Worm (Caenorhabditis elegans): ENCODE results near the gene wdr-37.

ce11 chrIII:5568679-5569078 is 31.2 kb downstream of the wdr-37 start, which contains the start of gene nspb-12:
- TF ChIP-seq ceh-83 (GFP tag; optimal IDR thresholded peaks at IDR 0.05) (no peak), bed-3 (GFP tag; optimal IDR thresholded peaks at IDR 0.05) (no peak), snpc-4 (tag; optimal IDR thresholded peaks at IDR 0.05) (no peak), pha-4 (tag; optimal IDR thresholded peaks at IDR 0.05) (no peak), nhr-12 (tag; optimal IDR thresholded peaks at IDR 0.05) (no peak), ztf-11 (tag; optimal IDR thresholded peaks at IDR 0.05) (no peak), flh-1 (GFP tag; optimal IDR thresholded peaks at IDR 0.05) (no peak), nhr-28 (tag; optimal IDR thresholded peaks at IDR 0.05) (no peak)

All from whole organism, mixed stage, embryonic.